Fruit fly (Drosophila melanogaster): ENCODE measurements around the gene ranshi.

Gene ranshi

dm6 chr3R:8707166-8707565 is 22.3 kb downstream of the ranshi start (continued):
- TF ChIP-seq pho (GFP tag; optimal IDR thresholded peaks at IDR 0.05): no peak
- no peak for TF ChIP-seq jigr1 (GFP tag; IDR thresholded peaks at IDR 0.05)
- no peak for TF ChIP-seq Deaf1 (tag; optimal IDR thresholded peaks at IDR 0.05)
- TF ChIP-seq Scr (GFP tag; IDR thresholded peaks at IDR 0.05; ENCODE audit: partially characterized antibody): no peak
- peak; percentile 47; the same call in 1 of the 3 replicates for TF ChIP-seq ci (GFP tag; IDR thresholded peaks at IDR 0.05)
- TF ChIP-seq Kr (GFP tag; optimal IDR thresholded peaks at IDR 0.05): no peak
- TF ChIP-seq TFAM (GFP tag; optimal IDR thresholded peaks at IDR 0.05): no peak
- TF ChIP-seq CG15073 (GFP tag; optimal IDR thresholded peaks at IDR 0.05): no peak
- no peak for TF ChIP-seq Atf3 (GFP tag; optimal IDR thresholded peaks at IDR 0.05)
- TF ChIP-seq CG11504 (tag; optimal IDR thresholded peaks at IDR 0.05): no peak
- no peak for TF ChIP-seq amos (GFP tag; IDR thresholded peaks at IDR 0.05; ENCODE audit: partially characterized antibody)
- no peak for TF ChIP-seq Fer3 (tag; optimal IDR thresholded peaks at IDR 0.05)
- no peak for TF ChIP-seq danr (GFP tag; IDR thresholded peaks at IDR 0.05)
- no peak for TF ChIP-seq tna (GFP tag; IDR thresholded peaks at IDR 0.05; ENCODE audit: partially characterized antibody)

- TF ChIP-seq CG8924 (tag; optimal IDR thresholded peaks at IDR 0.05) (peak; percentile 8), Max (GFP tag; optimal IDR thresholded peaks at IDR 0.05) (no peak), Hand (GFP tag; optimal IDR thresholded peaks at IDR 0.05) (peak; percentile 10), CG18262 (tag; optimal IDR thresholded peaks at IDR 0.05) (peak; percentile 22), sqz (GFP tag; optimal IDR thresholded peaks at IDR 0.05) (peak; percentile 98), CG10267 (tag; optimal IDR thresholded peaks at IDR 0.05) (peak; percentile 3), lmd (GFP tag; IDR thresholded peaks at IDR 0.05) (no peak), grau (tag; optimal IDR thresholded peaks at IDR 0.05) (no peak), CG18599 (GFP tag; optimal IDR thresholded peaks at IDR 0.05) (peak; percentile 17), onecut (GFP tag; IDR thresholded peaks at IDR 0.05) (peak; percentile 97), HmgZ (tag; optimal IDR thresholded peaks at IDR 0.05) (no peak), sr (GFP tag; IDR thresholded peaks at IDR 0.05) (peak; percentile 59), mirr (GFP tag; optimal IDR thresholded peaks at IDR 0.05) (no peak), CG16813 (GFP tag; IDR thresholded peaks at IDR 0.05; ENCODE audit: partially characterized antibody) (no peak), gem (tag; optimal IDR thresholded peaks at IDR 0.05) (peak; percentile 41), Mrtf (GFP tag; IDR thresholded peaks at IDR 0.05) (0 out of 3 replicates have a peak, but pooled peaks have one; percentile 16), pros (GFP tag; optimal IDR thresholded peaks at IDR 0.05) (peak; percentile 45), Nf-YC (tag; optimal IDR thresholded peaks at IDR 0.05) (peak; percentile 91), CG2120 (GFP tag; optimal IDR thresholded peaks at IDR 0.05) (no peak), CG1832 (GFP tag; optimal IDR thresholded peaks at IDR 0.05) (peak; percentile 32), toy (GFP tag; IDR thresholded peaks at IDR 0.05) (no peak), nom (GFP tag; optimal IDR thresholded peaks at IDR 0.05) (peak; percentile 71), CG12391 (tag; optimal IDR thresholded peaks at IDR 0.05) (peak; percentile 1), cg (GFP tag; optimal IDR thresholded peaks at IDR 0.05) (peak; percentile 59), CG30020 (tag; optimal IDR thresholded peaks at IDR 0.05) (no peak), CG3847 (GFP tag; IDR thresholded peaks at IDR 0.05) (no peak), Trl (optimal IDR thresholded peaks at IDR 0.05) (no peak), Trl (GFP tag; optimal IDR thresholded peaks at IDR 0.05) (no peak), CG7839 (tag; optimal IDR thresholded peaks at IDR 0.05) (peak; percentile 22), CG16779 (GFP tag; IDR thresholded peaks at IDR 0.05) (no peak), sens (GFP tag) (peak; percentile 64), seq (GFP tag; IDR thresholded peaks at IDR 0.05) (peak; percentile 91), Nf-YB (GFP tag; optimal IDR thresholded peaks at IDR 0.05) (peak; percentile 91), abd-A (tag; optimal IDR thresholded peaks at IDR 0.05) (peak; percentile 93), crol (GFP tag; IDR thresholded peaks at IDR 0.05) (0 out of 2 replicates have a peak, but pooled peaks have one; percentile 24)
Measured at dm6 chr3R:8705323-8706097, 24.0 kb downstream of the ranshi start.

Measured in whole organism, embryonic.